Worm (Caenorhabditis elegans) whole organism, young adult: ENCODE measurements around the gene spe-19.
"Not testable (repeated sequence)": the region's sequence is repeated elsewhere in the genome, so short reads cannot be mapped to it uniquely, and the experiment has no call there.

Experiments
- B0336.3 ChIP-seq: fragments of 200-800 bp; sonication (Bioruptor generic); IDR thresholded peaks from 2 replicates; pipeline ENCODE4 v1.3.6; 2022; ENCODE audit warnings: missing genetic modification characterization, missing compliant biosample characterization
- C06A6.2 ChIP-seq: fragments of 200-800 bp; sonication (Bioruptor generic); conservative IDR thresholded peaks from 2 replicates; pipeline ENCODE4 v1.3.6; 2022; ENCODE audit warnings: missing genetic modification characterization, missing compliant biosample characterization
- D2030.7 ChIP-seq: fragments of 200-800 bp; sonication (Bioruptor generic); IDR thresholded peaks from 2 replicates; pipeline ENCODE4 v1.3.6; 2022; ENCODE audit warnings: missing genetic modification reagents, missing genetic modification characterization, missing compliant biosample characterization
- F33H1.4 ChIP-seq: fragments of 200-800 bp; sonication (Bioruptor generic); IDR thresholded peaks from 2 replicates; pipeline ENCODE4 v1.3.6; 2022; ENCODE audit warnings: missing genetic modification reagents, missing genetic modification characterization, missing compliant biosample characterization
- F37B4.10 ChIP-seq: fragments of 200-800 bp; sonication (Bioruptor generic); IDR thresholded peaks from 2 replicates; pipeline ENCODE4 v1.3.6; 2022; ENCODE audit warnings: missing genetic modification characterization, missing compliant biosample characterization
- F49E8.2 ChIP-seq: sonication (generic microtip); optimal IDR thresholded peaks from 3 replicates; lab custom pipeline; 2017; ENCODE audit warnings: missing genetic modification characterization, mild to moderate bottlenecking, missing compliant biosample characterization, antibody characterized with exemption, moderate library complexity; ENCODE audit not compliant: insufficient read depth
- Y53G8AR.9 ChIP-seq: fragments of 200-800 bp; sonication (Bioruptor generic); conservative IDR thresholded peaks from 2 replicates; pipeline ENCODE4 v1.3.6; 2022; ENCODE audit warnings: missing genetic modification reagents, missing genetic modification characterization, missing compliant biosample characterization
- Y56A3A.18 ChIP-seq: fragments of 200-800 bp; sonication (Bioruptor generic); IDR thresholded peaks from 2 replicates; pipeline ENCODE4 v1.3.6; 2022; ENCODE audit warnings: missing genetic modification reagents, missing genetic modification characterization, missing compliant biosample characterization
- Y79H2A.3 ChIP-seq: fragments of 200-800 bp; sonication (Bioruptor generic); conservative IDR thresholded peaks from 2 replicates; pipeline ENCODE4 v1.3.6; 2022; ENCODE audit warnings: missing genetic modification reagents, missing genetic modification characterization, missing compliant biosample characterization
- Y95B8A.8 ChIP-seq: fragments of 200-800 bp; sonication (Bioruptor generic); IDR thresholded peaks from 2 replicates; pipeline ENCODE4 v1.3.6; 2022; ENCODE audit warnings: missing genetic modification reagents, missing genetic modification characterization, missing compliant biosample characterization
- attf-3 ChIP-seq: fragments of 200-800 bp; sonication (Bioruptor generic); conservative IDR thresholded peaks from 2 replicates; pipeline ENCODE4 v1.3.6; 2022; ENCODE audit warnings: missing genetic modification reagents, missing genetic modification characterization, missing compliant biosample characterization
- attf-6 ChIP-seq: fragments of 200-800 bp; sonication (Bioruptor generic); IDR thresholded peaks from 2 replicates; pipeline ENCODE4 v1.3.6; 2022; ENCODE audit warnings: missing genetic modification reagents, missing genetic modification characterization, missing compliant biosample characterization
- bed-2 ChIP-seq: fragments of 200-800 bp; sonication (Bioruptor generic); IDR thresholded peaks from 2 replicates; pipeline ENCODE4 v1.3.6; 2022; ENCODE audit warnings: missing genetic modification reagents, missing genetic modification characterization, missing compliant biosample characterization
- cebp-1 ChIP-seq, 2 experiments: fragments of 200-800 bp in 1 of 2; sonication (Bioruptor generic) in 1 of 2; sonication (generic microtip) in 1 of 2; IDR thresholded peaks in 1 of 2; optimal IDR thresholded peaks in 1 of 2; 2 replicates each; pipeline versions ENCODE4 v1.3.6 to Lab custom; 2017 to 2022; ENCODE audit warnings: missing compliant biosample characterization in 2 of 2, missing genetic modification characterization in 2 of 2, mild to moderate bottlenecking in 1 of 2, missing genetic modification reagents in 1 of 2, moderate library complexity in 1 of 2
- ceh-100 ChIP-seq: fragments of 200-800 bp; sonication (Bioruptor generic); IDR thresholded peaks from 2 replicates; pipeline ENCODE4 v1.3.6; 2022; ENCODE audit warnings: missing genetic modification reagents, missing genetic modification characterization, missing compliant biosample characterization
- die-1 ChIP-seq: sonication (generic microtip); optimal IDR thresholded peaks from 2 replicates; lab custom pipeline; 2016; ENCODE audit warnings: missing genotype, mild to moderate bottlenecking, missing genetic modification characterization, missing compliant biosample characterization
- dox-1 ChIP-seq: fragments of 200-800 bp; sonication (Bioruptor generic); IDR thresholded peaks from 2 replicates; pipeline ENCODE4 v1.3.6; 2022; ENCODE audit warnings: missing genetic modification reagents, missing genetic modification characterization, missing compliant biosample characterization
- egl-18 ChIP-seq: fragments of 200-800 bp; sonication (Bioruptor generic); IDR thresholded peaks from 2 replicates; pipeline ENCODE4 v1.3.6; 2022; ENCODE audit warnings: missing genetic modification reagents, missing genetic modification characterization, missing compliant biosample characterization
- ekl-4 ChIP-seq: fragments of 200-800 bp; sonication (Bioruptor generic); IDR thresholded peaks from 2 replicates; pipeline ENCODE4 v1.3.6; 2022; ENCODE audit warnings: missing genetic modification reagents, missing genetic modification characterization, missing compliant biosample characterization
- hmg-1.2 ChIP-seq: fragments of 200-800 bp; sonication (Bioruptor generic); IDR thresholded peaks from 2 replicates; pipeline ENCODE4 v1.3.6; 2022; ENCODE audit warnings: missing genetic modification reagents, missing genetic modification characterization, missing compliant biosample characterization
- hsf-1 ChIP-seq: fragments of 200-800 bp; sonication (Bioruptor generic); IDR thresholded peaks from 2 replicates; pipeline ENCODE4 v1.3.6; 2022; ENCODE audit warnings: missing genetic modification reagents, missing genetic modification characterization, missing compliant biosample characterization
- let-607 ChIP-seq, 2 experiments: fragments of 200-800 bp in 1 of 2; sonication (Bioruptor generic) in 1 of 2; sonication (generic microtip) in 1 of 2; optimal IDR thresholded peaks; 2 replicates each; lab custom pipeline; 2016 to 2018; ENCODE audit warnings: mild to moderate bottlenecking in 2 of 2, missing compliant biosample characterization in 2 of 2, missing genetic modification characterization in 2 of 2, moderate library complexity in 2 of 2, missing genotype in 1 of 2
- lin-26 ChIP-seq: fragments of 200-800 bp; sonication (Bioruptor generic); IDR thresholded peaks from 2 replicates; pipeline ENCODE4 v1.3.6; 2022; ENCODE audit warnings: missing genetic modification reagents, missing genetic modification characterization, missing compliant biosample characterization
- lsl-1 ChIP-seq: fragments of 200-800 bp; sonication (Bioruptor generic); optimal IDR thresholded peaks from 2 replicates; lab custom pipeline; 2018; ENCODE audit warnings: mild to moderate bottlenecking, missing genetic modification characterization, moderate library complexity, missing compliant biosample characterization
- lsy-27 ChIP-seq: sonication (generic microtip); optimal IDR thresholded peaks from 2 replicates; lab custom pipeline; 2017; ENCODE audit warnings: missing genetic modification characterization, mild to moderate bottlenecking, missing compliant biosample characterization, antibody characterized with exemption, missing genotype, borderline replicate concordance; ENCODE audit not compliant: insufficient read depth
- madf-10 ChIP-seq: sonication (generic microtip); optimal IDR thresholded peaks from 2 replicates; lab custom pipeline; 2016; ENCODE audit warnings: mild to moderate bottlenecking, missing genetic modification characterization, missing compliant biosample characterization
- madf-3 ChIP-seq: fragments of 200-800 bp; sonication (Bioruptor generic); IDR thresholded peaks from 2 replicates; pipeline ENCODE4 v1.3.6; 2022; ENCODE audit warnings: missing genetic modification reagents, missing genetic modification characterization, missing compliant biosample characterization
- madf-6 ChIP-seq: fragments of 200-800 bp; sonication (Bioruptor generic); IDR thresholded peaks from 2 replicates; pipeline ENCODE4 v1.3.6; 2022; ENCODE audit warnings: missing genetic modification reagents, missing genetic modification characterization, missing compliant biosample characterization
- mcd-1 ChIP-seq: fragments of 200-800 bp; sonication (Bioruptor generic); IDR thresholded peaks from 2 replicates; pipeline ENCODE4 v1.3.6; 2022; ENCODE audit warnings: missing genetic modification reagents, missing genetic modification characterization, missing compliant biosample characterization
- nfyb-1 ChIP-seq: fragments of 200-800 bp; sonication (Bioruptor generic); IDR thresholded peaks from 2 replicates; pipeline ENCODE4 v1.3.6; 2022; ENCODE audit warnings: missing genetic modification reagents, missing genetic modification characterization, missing compliant biosample characterization
- nhr-90 ChIP-seq: sonication (generic microtip); optimal IDR thresholded peaks from 2 replicates; lab custom pipeline; 2016; ENCODE audit warnings: missing genotype, mild to moderate bottlenecking, missing genetic modification characterization, missing compliant biosample characterization
- pbrm-1 ChIP-seq: fragments of 200-800 bp; sonication (Bioruptor generic); IDR thresholded peaks from 2 replicates; pipeline ENCODE4 v1.3.6; 2022; ENCODE audit warnings: missing genetic modification reagents, missing genetic modification characterization, missing compliant biosample characterization
- rcor-1 ChIP-seq: fragments of 200-800 bp; sonication (Bioruptor generic); IDR thresholded peaks from 2 replicates; pipeline ENCODE4 v1.3.6; 2022; ENCODE audit warnings: missing genetic modification reagents, missing genetic modification characterization, missing compliant biosample characterization
- rec-8 ChIP-seq, 2 experiments: sonication (generic microtip); optimal IDR thresholded peaks; 2 replicates each; lab custom pipeline; 2016; ENCODE audit warnings: mild to moderate bottlenecking in 2 of 2, missing genetic modification characterization in 2 of 2, missing genetic modification reagents in 2 of 2, missing genotype in 2 of 2, missing biosample characterization in 1 of 2, missing compliant biosample characterization in 1 of 2, moderate library complexity in 1 of 2
- sea-2 ChIP-seq: fragments of 200-800 bp; sonication (Bioruptor generic); IDR thresholded peaks from 2 replicates; pipeline ENCODE4 v1.3.6; 2022; ENCODE audit warnings: missing genetic modification characterization, missing compliant biosample characterization
- snpc-1.1 ChIP-seq: sonication (generic microtip); optimal IDR thresholded peaks from 2 replicates; lab custom pipeline; 2017; ENCODE audit warnings: missing genetic modification characterization, mild to moderate bottlenecking, missing compliant biosample characterization, antibody characterized with exemption, moderate library complexity, missing genotype, missing genetic modification reagents; ENCODE audit not compliant: insufficient read depth
- snpc-1.3 ChIP-seq: sonication (generic microtip); optimal IDR thresholded peaks from 2 replicates; lab custom pipeline; 2017; ENCODE audit warnings: missing genetic modification characterization, mild to moderate bottlenecking, missing compliant biosample characterization, antibody characterized with exemption, moderate library complexity, missing genotype, missing genetic modification reagents; ENCODE audit not compliant: insufficient read depth
- snpc-3.4 ChIP-seq: sonication (generic microtip); optimal IDR thresholded peaks from 2 replicates; lab custom pipeline; 2017; ENCODE audit warnings: missing genetic modification characterization, mild to moderate bottlenecking, missing compliant biosample characterization, antibody characterized with exemption, moderate library complexity, missing genotype, missing genetic modification reagents
- snpc-4 ChIP-seq, 5 experiments: fragments of 150-350 bp in 1 of 5; sonication (generic microtip) in 4 of 5; optimal IDR thresholded peaks; 2 replicates each; lab custom pipeline; 2014 to 2018; ENCODE audit warnings: missing genetic modification characterization in 5 of 5, missing biosample characterization in 3 of 5, antibody characterized with exemption in 2 of 5, mild to moderate bottlenecking in 2 of 5, missing compliant biosample characterization in 2 of 5, missing genotype in 2 of 5, moderate library complexity in 2 of 5, missing genetic modification reagents in 1 of 5
- somi-1 ChIP-seq: fragments of 200-800 bp; sonication (Bioruptor generic); optimal IDR thresholded peaks from 2 replicates; lab custom pipeline; 2018; ENCODE audit warnings: mild to moderate bottlenecking, missing genetic modification characterization, missing compliant biosample characterization
- tbp1 ChIP-seq: fragments of 200-800 bp; sonication (Bioruptor generic); optimal IDR thresholded peaks from 2 replicates; lab custom pipeline; 2018; ENCODE audit warnings: mild to moderate bottlenecking, missing genetic modification characterization, missing compliant biosample characterization
- tbx-9 ChIP-seq: sonication (generic microtip); optimal IDR thresholded peaks from 2 replicates; lab custom pipeline; 2016; ENCODE audit warnings: borderline replicate concordance, missing genetic modification characterization, inconsistent platforms, missing compliant biosample characterization
- unc-62 ChIP-seq: fragments of 150-350 bp; optimal IDR thresholded peaks from 2 replicates; lab custom pipeline; 2014; ENCODE audit warnings: missing biosample characterization, missing genetic modification reagents, missing genetic modification characterization
- ztf-18 ChIP-seq: sonication (generic microtip); optimal IDR thresholded peaks from 2 replicates; lab custom pipeline; 2016; ENCODE audit warnings: missing genotype, mild to moderate bottlenecking, missing genetic modification characterization, missing compliant biosample characterization
- ztf-28 ChIP-seq: fragments of 200-800 bp; sonication (Bioruptor generic); IDR thresholded peaks from 2 replicates; pipeline ENCODE4 v1.3.6; 2022; ENCODE audit warnings: missing genetic modification reagents, missing genetic modification characterization, missing compliant biosample characterization

Gene spe-19

DNA sequence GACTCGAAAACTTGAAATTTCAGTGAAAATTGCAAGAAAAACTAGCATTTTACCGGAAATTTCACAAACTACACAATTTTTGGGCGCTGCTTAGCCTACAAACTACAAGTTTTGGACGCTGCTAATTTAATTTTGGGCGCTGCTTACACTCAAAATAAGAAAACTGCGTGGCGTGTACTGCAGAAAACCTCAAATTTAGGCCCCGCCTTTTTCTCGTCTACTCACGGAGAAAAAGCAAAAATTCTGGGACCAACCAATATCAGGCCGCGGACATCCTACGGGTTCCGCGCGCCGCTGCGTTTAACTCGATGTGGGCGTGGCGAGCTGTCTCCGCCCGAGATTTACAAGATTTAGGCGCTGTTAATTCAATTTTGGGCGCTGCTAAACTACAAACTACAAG, 41.1 kb upstream of the spe-19 start:
- TF ChIP-seq nfyb-1 (GFP tag; lab: Robert Waterston, UW) (0 out of 2 replicates have a peak, but pooled peaks have one; percentile 32), snpc-3.4 (tag; lab: Kevin White, UChicago) (peak; percentile 50), ztf-28 (GFP tag; lab: Robert Waterston, UW) (peak; percentile 60; the same call in 1 of the 2 replicates), tbp1 (peak; percentile 66), attf-3 (GFP tag; lab: Robert Waterston, UW) (peak; percentile 44; the same call in 1 of the 2 replicates), snpc-1.3 (tag; lab: Kevin White, UChicago) (peak; percentile 48), Y79H2A.3 (GFP tag; lab: Robert Waterston, UW) (0 out of 2 replicates have a peak, but pooled peaks have one; percentile 14), rcor-1 (peak; percentile 63), B0336.3 (peak; percentile 55; the same call in 1 of the 2 replicates), Y95B8A.8 (GFP tag; lab: Robert Waterston, UW) (peak; percentile 72), madf-6 (peak; percentile 78), snpc-4 (GFP tag; optimal IDR thresholded peaks at IDR 0.05; lab: Kevin White, UChicago) (peak; percentile 88), snpc-4 (tag; optimal IDR thresholded peaks at IDR 0.05; lab: Kevin White, UChicago) (peak; percentile 56 to 95 (median 90)), F49E8.2 (tag; lab: Kevin White, UChicago) (peak; percentile 30), F37B4.10 (GFP tag; lab: Robert Waterston, UW) (0 out of 2 replicates have a peak, but pooled peaks have one; percentile 58), pbrm-1 (peak; percentile 93), lsl-1 (peak; percentile 49), Y53G8AR.9 (peak; percentile 70; the same call in 1 of the 2 replicates), ceh-100 (peak; percentile 47), attf-6 (peak; percentile 84), bed-2 (0 out of 2 replicates have a peak, but pooled peaks have one; percentile 8), ekl-4 (peak; percentile 67; the same call in 1 of the 2 replicates), snpc-1.1 (tag; lab: Kevin White, UChicago) (peak; percentile 91), hmg-1.2 (peak; percentile 77), D2030.7 (GFP tag; lab: Robert Waterston, UW) (peak; percentile 99), dox-1 (peak; percentile 88), lin-26 (peak; percentile 17; the same call in 1 of the 2 replicates), cebp-1 (tag; optimal IDR thresholded peaks at IDR 0.05; lab: Kevin White, UChicago) (peak; percentile 14), mcd-1 (GFP tag; lab: Robert Waterston, UW) (peak; percentile 47; the same call in 1 of the 2 replicates)
- TF ChIP-seq cebp-1 (GFP tag; IDR thresholded peaks at IDR 0.05; lab: Robert Waterston, UW) = not testable (repeated sequence)

ce11 chrV:20087635-20088034, 40.4 kb upstream of the spe-19 start, which contains the start of gene fre-1:
TSS of gene fre-1 (minus strand) at chrV:20087735.
- TF ChIP-seq C06A6.2 (GFP tag; lab: Robert Waterston, UW) = no peak
- no peak for TF ChIP-seq Y56A3A.18 (GFP tag; lab: Robert Waterston, UW)
- TF ChIP-seq pbrm-1 = no peak
- TF ChIP-seq sea-2 = no peak
- TF ChIP-seq madf-3 = no peak
- TF ChIP-seq let-607 (tag; optimal IDR thresholded peaks at IDR 0.05; lab: Kevin White, UChicago) = no peak
- no peak for TF ChIP-seq egl-18 (GFP tag; lab: Robert Waterston, UW)
- TF ChIP-seq ztf-28 (GFP tag; lab: Robert Waterston, UW) = no peak
- no peak for TF ChIP-seq F33H1.4 (GFP tag; lab: Robert Waterston, UW)
- no peak for TF ChIP-seq tbx-9 (tag; lab: Kevin White, UChicago)
- TF ChIP-seq hsf-1 (GFP tag; lab: Robert Waterston, UW) = no peak
- no peak for TF ChIP-seq unc-62 (GFP tag; lab: Kevin White, UChicago)
- TF ChIP-seq nhr-90 = no peak
- TF ChIP-seq madf-10 (tag; lab: Kevin White, UChicago) = no peak
- no peak for TF ChIP-seq lsy-27
- no peak for TF ChIP-seq rec-8 (tag; optimal IDR thresholded peaks at IDR 0.05; lab: Kevin White, UChicago)
- no peak for TF ChIP-seq die-1 (tag; lab: Kevin White, UChicago)
- no peak for TF ChIP-seq ztf-18 (tag; lab: Kevin White, UChicago)
- no peak for TF ChIP-seq somi-1 (GFP tag; lab: Kevin White, UChicago)
